Worm (Caenorhabditis elegans): ENCODE results near the gene Y39H10B.2.

Y39H10B.2 gene

ce11 chrV:3644193-3644693 is 24.3 kb upstream of the Y39H10B.2 start, which contains the start of gene F59B1.8:
Gene F59B1.8, minus strand, starts transcription at chrV:3644243.
- TF ChIP-seq cog-1 (tag; optimal IDR thresholded peaks at IDR 0.05) (no peak), flt-1 (GFP tag; IDR thresholded peaks at IDR 0.05) (no peak), T22C8.4 (GFP tag; IDR thresholded peaks at IDR 0.05) (no peak), ztf-29 (GFP tag; IDR thresholded peaks at IDR 0.05) (no peak), ref-1 (GFP tag; conservative IDR thresholded peaks at IDR 0.05) (no peak), med-1 (GFP tag; optimal IDR thresholded peaks at IDR 0.05; ENCODE audit: insufficient read depth) (no peak)

DNA sequence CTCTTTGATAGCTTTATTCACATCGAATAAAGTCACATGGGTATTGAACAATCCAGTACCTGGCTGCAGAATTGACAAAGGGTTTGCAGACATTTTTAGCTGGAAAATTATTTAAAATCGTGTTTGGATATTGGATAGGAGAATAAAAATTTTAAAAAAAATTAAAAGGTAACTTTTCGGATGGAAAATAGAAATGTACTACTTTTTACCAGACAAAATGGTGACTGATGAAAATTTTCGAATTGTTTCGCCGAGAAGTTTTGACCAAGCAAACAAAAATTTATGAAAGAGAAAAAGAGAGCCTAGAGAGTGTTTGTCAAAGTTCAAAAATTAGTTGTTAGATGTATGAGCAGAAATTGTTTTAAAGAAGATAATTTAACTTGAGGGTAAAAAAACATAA is 20.7 kb upstream of the Y39H10B.2 start, which contains the start of gene F59B1.10:
TSS of gene F59B1.10 (minus strand) at position 101 of the 400 bp plus-strand sequence.
- TF ChIP-seq cog-1 (tag; optimal IDR thresholded peaks at IDR 0.05), result no peak
- no peak for TF ChIP-seq T22C8.4 (GFP tag; IDR thresholded peaks at IDR 0.05)
- no peak for TF ChIP-seq flt-1 (GFP tag; IDR thresholded peaks at IDR 0.05)
- no peak for TF ChIP-seq ref-1 (GFP tag; conservative IDR thresholded peaks at IDR 0.05)
- no peak for TF ChIP-seq klf-2 (GFP tag; conservative IDR thresholded peaks at IDR 0.05)
- no peak for TF ChIP-seq tab-1 (GFP tag; IDR thresholded peaks at IDR 0.05)
- TF ChIP-seq ztf-23 (GFP tag; IDR thresholded peaks at IDR 0.05), result no peak
- no peak for TF ChIP-seq med-1 (GFP tag; optimal IDR thresholded peaks at IDR 0.05; ENCODE audit: insufficient read depth)
- TF ChIP-seq ztf-29 (GFP tag; IDR thresholded peaks at IDR 0.05), result no peak

- TF ChIP-seq T22C8.4 (GFP tag; IDR thresholded peaks at IDR 0.05), result no peak
- TF ChIP-seq klf-2 (GFP tag; conservative IDR thresholded peaks at IDR 0.05), result no peak
Observed at ce11 chrV:3649473-3649872, 19.1 kb upstream of the Y39H10B.2 start, which contains the start of gene str-114. Gene str-114, plus strand, starts transcription at chrV:3649773.

DNA sequence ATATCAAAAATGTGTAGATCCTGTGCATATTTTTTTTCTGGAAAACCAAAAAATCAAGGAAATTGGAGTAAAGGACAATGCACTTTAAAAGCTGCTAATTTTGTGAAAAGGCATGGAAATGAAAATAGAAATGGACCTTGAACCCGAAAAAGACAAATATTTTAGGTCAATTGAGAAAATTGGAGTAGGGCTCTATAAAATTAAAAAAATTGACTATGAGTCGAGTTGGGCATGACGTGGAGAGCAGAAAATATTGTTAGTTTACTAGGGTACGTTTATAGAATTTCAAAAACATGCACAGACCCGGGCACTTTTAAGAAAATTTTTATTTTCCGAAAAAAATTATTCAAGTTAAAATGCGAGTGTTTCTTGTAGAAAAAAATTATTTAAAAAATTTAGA is 9.1 kb upstream of the Y39H10B.2 start, which contains the start of gene acr-23:
TSS of gene acr-23 (minus strand) at position 101 of the 400 bp plus-strand sequence.
- TF ChIP-seq med-1 (GFP tag; optimal IDR thresholded peaks at IDR 0.05; ENCODE audit: insufficient read depth) (no peak), ref-1 (GFP tag; conservative IDR thresholded peaks at IDR 0.05) (no peak), ztf-29 (GFP tag; IDR thresholded peaks at IDR 0.05) (no peak), T22C8.4 (GFP tag; IDR thresholded peaks at IDR 0.05) (no peak), klf-2 (GFP tag; conservative IDR thresholded peaks at IDR 0.05) (no peak), cog-1 (tag; optimal IDR thresholded peaks at IDR 0.05) (no peak), ztf-23 (GFP tag; IDR thresholded peaks at IDR 0.05) (no peak), flt-1 (GFP tag; IDR thresholded peaks at IDR 0.05) (no peak), tab-1 (GFP tag; IDR thresholded peaks at IDR 0.05) (no peak)

DNA sequence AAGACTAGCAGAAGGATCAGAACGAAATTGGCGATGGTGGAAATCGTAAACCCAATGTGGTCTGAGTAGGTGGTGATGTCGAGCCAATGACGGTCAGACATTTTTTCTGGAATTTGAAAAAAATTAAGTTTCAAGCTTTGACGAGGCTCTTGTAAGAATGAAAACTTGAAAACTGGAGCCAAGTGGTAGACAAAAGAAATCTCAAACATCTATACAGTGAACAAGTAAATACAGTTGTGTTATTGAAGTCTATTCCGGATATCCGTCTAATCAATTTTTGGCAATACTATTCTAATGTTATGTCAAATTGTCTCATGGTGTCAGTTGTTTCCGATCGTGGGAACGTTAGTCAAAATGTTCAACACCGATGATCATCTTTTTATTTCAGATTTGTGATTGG is 1.7 kb upstream of the Y39H10B.2 start, which contains the start of gene str-113:
TSS of gene str-113 (minus strand) at position 101 of the 400 bp plus-strand sequence.
- TF ChIP-seq med-1 (GFP tag; optimal IDR thresholded peaks at IDR 0.05; ENCODE audit: insufficient read depth) (no peak), klf-2 (GFP tag; conservative IDR thresholded peaks at IDR 0.05) (no peak), ref-1 (GFP tag; conservative IDR thresholded peaks at IDR 0.05) (no peak), flt-1 (GFP tag; IDR thresholded peaks at IDR 0.05) (no peak), T22C8.4 (GFP tag; IDR thresholded peaks at IDR 0.05) (no peak), tab-1 (GFP tag; IDR thresholded peaks at IDR 0.05) (no peak), cog-1 (tag; optimal IDR thresholded peaks at IDR 0.05) (no peak), ztf-23 (GFP tag; IDR thresholded peaks at IDR 0.05) (no peak), ztf-29 (GFP tag; IDR thresholded peaks at IDR 0.05) (no peak)

ce11 chrV:3670499-3670898 is 1.9 kb downstream of the Y39H10B.2 start, which contains the start of gene Y39H10B.3:
Gene Y39H10B.3, plus strand, starts transcription at chrV:3670799.
- TF ChIP-seq tab-1 (GFP tag; IDR thresholded peaks at IDR 0.05) (no peak), klf-2 (GFP tag; conservative IDR thresholded peaks at IDR 0.05) (no peak), ztf-23 (GFP tag; IDR thresholded peaks at IDR 0.05) (no peak), T22C8.4 (GFP tag; IDR thresholded peaks at IDR 0.05) (no peak), ztf-29 (GFP tag; IDR thresholded peaks at IDR 0.05) (no peak)

- TF ChIP-seq ztf-29 (GFP tag; IDR thresholded peaks at IDR 0.05) (no peak), med-1 (GFP tag; optimal IDR thresholded peaks at IDR 0.05; ENCODE audit: insufficient read depth) (no peak), T22C8.4 (GFP tag; IDR thresholded peaks at IDR 0.05) (no peak), tab-1 (GFP tag; IDR thresholded peaks at IDR 0.05) (no peak), flt-1 (GFP tag; IDR thresholded peaks at IDR 0.05) (no peak)
Observed at ce11 chrV:3673080-3673479, 4.5 kb downstream of the Y39H10B.2 start, which contains the start of gene pals-33. Gene pals-33, plus strand, starts transcription at chrV:3673380.

DNA sequence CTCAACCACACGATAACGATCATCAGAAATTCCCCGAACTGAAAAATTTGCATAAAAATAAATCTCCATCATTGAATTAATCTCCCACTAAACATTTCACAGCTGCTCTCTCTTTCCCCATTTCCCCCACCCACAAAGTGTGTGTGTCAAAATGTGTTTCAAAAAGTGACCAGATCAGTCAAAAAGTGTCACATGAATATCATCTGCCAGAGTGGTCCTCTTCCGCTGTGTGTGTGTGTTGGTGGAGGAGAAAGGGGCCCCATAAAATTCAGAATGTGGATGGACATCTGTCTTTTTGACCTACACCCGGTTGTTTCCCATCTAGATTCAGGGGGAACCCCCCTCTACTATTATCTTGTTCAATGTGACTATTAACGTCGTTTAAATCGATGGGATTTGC is 8.6 kb downstream of the Y39H10B.2 start:
- TF ChIP-seq med-1 (GFP tag; optimal IDR thresholded peaks at IDR 0.05; ENCODE audit: insufficient read depth) (no peak), tab-1 (GFP tag; IDR thresholded peaks at IDR 0.05) (no peak), ztf-23 (GFP tag; IDR thresholded peaks at IDR 0.05) (no peak), cog-1 (tag; optimal IDR thresholded peaks at IDR 0.05) (no peak), ztf-29 (GFP tag; IDR thresholded peaks at IDR 0.05) (no peak)

ce11 chrV:3678513-3678912 is 9.9 kb downstream of the Y39H10B.2 start:
- no peak for TF ChIP-seq ztf-23 (GFP tag; IDR thresholded peaks at IDR 0.05)
- TF ChIP-seq ztf-29 (GFP tag; IDR thresholded peaks at IDR 0.05), result no peak
- TF ChIP-seq T22C8.4 (GFP tag; IDR thresholded peaks at IDR 0.05), result no peak
- no peak for TF ChIP-seq flt-1 (GFP tag; IDR thresholded peaks at IDR 0.05)
- no peak for TF ChIP-seq med-1 (GFP tag; optimal IDR thresholded peaks at IDR 0.05; ENCODE audit: insufficient read depth)
- TF ChIP-seq ref-1 (GFP tag; conservative IDR thresholded peaks at IDR 0.05), result no peak
- no peak for TF ChIP-seq klf-2 (GFP tag; conservative IDR thresholded peaks at IDR 0.05)
- TF ChIP-seq cog-1 (tag; optimal IDR thresholded peaks at IDR 0.05), result no peak
- TF ChIP-seq tab-1 (GFP tag; IDR thresholded peaks at IDR 0.05), result no peak

ce11 chrV:3682553-3682952 is 14.0 kb downstream of the Y39H10B.2 start, which contains the start of gene W08A12.3:
Gene W08A12.3, plus strand, starts transcription at chrV:3682853.
- no peak for TF ChIP-seq T22C8.4 (GFP tag; IDR thresholded peaks at IDR 0.05)
- no peak for TF ChIP-seq ztf-23 (GFP tag; IDR thresholded peaks at IDR 0.05)
- no peak for TF ChIP-seq cog-1 (tag; optimal IDR thresholded peaks at IDR 0.05)
- TF ChIP-seq ref-1 (GFP tag; conservative IDR thresholded peaks at IDR 0.05), result no peak
- no peak for TF ChIP-seq med-1 (GFP tag; optimal IDR thresholded peaks at IDR 0.05; ENCODE audit: insufficient read depth)
- no peak for TF ChIP-seq tab-1 (GFP tag; IDR thresholded peaks at IDR 0.05)
- no peak for TF ChIP-seq flt-1 (GFP tag; IDR thresholded peaks at IDR 0.05)
- no peak for TF ChIP-seq ztf-29 (GFP tag; IDR thresholded peaks at IDR 0.05)
- TF ChIP-seq klf-2 (GFP tag; conservative IDR thresholded peaks at IDR 0.05), result no peak

All from whole organism, midembryonic.